Worm (Caenorhabditis elegans) whole organism, L4 larva: ENCODE measurements around the gene F12F6.1.
A peak's percentile ranks its signal among the peaks of the same experiment; 100 is the strongest.

ENCODE experiments used
- D1046.2 ChIP-seq: fragments of 200-800 bp; sonication (Bioruptor generic); IDR thresholded peaks from 2 replicates; pipeline ENCODE4 v1.3.6; 2022; ENCODE audit warnings: missing genetic modification characterization, missing compliant biosample characterization
- Y5F2A.4 ChIP-seq: fragments of 200-800 bp; sonication (Bioruptor generic); optimal IDR thresholded peaks from 2 replicates; lab custom pipeline; 2018; ENCODE audit warnings: mild to moderate bottlenecking, missing genetic modification characterization, missing compliant biosample characterization
- aha-1 ChIP-seq: fragments of 150-350 bp; peaks from one replicate; lab custom pipeline; 2014; ENCODE audit warnings: missing biosample characterization, missing genetic modification characterization
- aly-2 ChIP-seq: sonication (generic microtip); optimal IDR thresholded peaks from 2 replicates; lab custom pipeline; 2018; ENCODE audit warnings: missing biosample characterization, missing genetic modification characterization
- ama-1 ChIP-seq: fragments of 150-350 bp; optimal IDR thresholded peaks from 2 replicates; lab custom pipeline; 2014; ENCODE audit warnings: inconsistent platforms, mixed read lengths
- arid-1 ChIP-seq: fragments of 200-800 bp; sonication (Bioruptor generic); conservative IDR thresholded peaks from 2 replicates; pipeline ENCODE4 v1.3.6; 2022; ENCODE audit warnings: missing genetic modification reagents, missing genetic modification characterization, missing compliant biosample characterization
- ceh-32 ChIP-seq: sonication (generic microtip); optimal IDR thresholded peaks from 2 replicates; lab custom pipeline; 2016; ENCODE audit warnings: mild to moderate bottlenecking, missing genetic modification characterization, missing compliant biosample characterization; ENCODE audit not compliant: poor library complexity
- ceh-44 ChIP-seq: fragments of 200-800 bp; sonication (Bioruptor generic); IDR thresholded peaks from 2 replicates; pipeline ENCODE4 v1.3.6; 2022; ENCODE audit warnings: missing genetic modification reagents, missing genetic modification characterization, missing compliant biosample characterization
- ctbp-1 ChIP-seq: fragments of 200-800 bp; sonication (Bioruptor generic); IDR thresholded peaks from 2 replicates; pipeline ENCODE4 v1.3.6; 2022; ENCODE audit warnings: missing genetic modification reagents, missing genetic modification characterization, missing compliant biosample characterization
- daf-19 ChIP-seq: fragments of 200-800 bp; sonication (Bioruptor generic); conservative IDR thresholded peaks from 2 replicates; pipeline ENCODE4 v1.3.6; 2022; ENCODE audit warnings: missing genetic modification characterization, missing compliant biosample characterization
- dmd-8 ChIP-seq: fragments of 200-800 bp; sonication (Bioruptor generic); IDR thresholded peaks from 2 replicates; pipeline ENCODE4 v1.3.6; 2022; ENCODE audit warnings: missing genetic modification characterization, missing compliant biosample characterization
- dpl-1 ChIP-seq: fragments of 150-350 bp; optimal IDR thresholded peaks from 2 replicates; lab custom pipeline; 2014; ENCODE audit warnings: missing biosample characterization, missing genetic modification reagents, missing genetic modification characterization
- dve-1 ChIP-seq: sonication (generic microtip); optimal IDR thresholded peaks from 2 replicates; lab custom pipeline; 2017; ENCODE audit warnings: antibody characterized with exemption, mild to moderate bottlenecking, missing genetic modification characterization, missing compliant biosample characterization; ENCODE audit not compliant: insufficient read depth
- egl-43 ChIP-seq: fragments of 200-800 bp; sonication (Bioruptor generic); IDR thresholded peaks from 2 replicates; pipeline ENCODE4 v1.3.6; 2022; ENCODE audit warnings: missing genetic modification reagents, missing genetic modification characterization, missing compliant biosample characterization
- fkh-10 ChIP-seq: fragments of 150-350 bp; optimal IDR thresholded peaks from 2 replicates; lab custom pipeline; 2014; ENCODE audit warnings: missing biosample characterization, missing genetic modification reagents, missing genetic modification characterization
- hlh-30 ChIP-seq: sonication (generic microtip); optimal IDR thresholded peaks from 2 replicates; lab custom pipeline; 2017; ENCODE audit warnings: antibody characterized with exemption, mild to moderate bottlenecking, missing genetic modification characterization, missing compliant biosample characterization; ENCODE audit not compliant: insufficient read depth
- lin-13 ChIP-seq: fragments of 150-350 bp; optimal IDR thresholded peaks from 2 replicates; lab custom pipeline; 2014; ENCODE audit warnings: missing biosample characterization, missing genetic modification reagents, missing genetic modification characterization
- lin-38 ChIP-seq: fragments of 200-800 bp; sonication (Bioruptor generic); IDR thresholded peaks from 2 replicates; pipeline ENCODE4 v1.3.6; 2022; ENCODE audit warnings: missing genetic modification reagents, missing genetic modification characterization, missing compliant biosample characterization
- lin-39 ChIP-seq: fragments of 150-350 bp; optimal IDR thresholded peaks from 2 replicates; lab custom pipeline; 2014; ENCODE audit warnings: missing biosample characterization, missing genetic modification reagents, missing genetic modification characterization
- lir-3 ChIP-seq: sonication (generic microtip); optimal IDR thresholded peaks from 2 replicates; lab custom pipeline; 2016; ENCODE audit warnings: mild to moderate bottlenecking, missing genetic modification characterization, missing compliant biosample characterization
- madf-5 ChIP-seq, 2 experiments: fragments of 200-800 bp; sonication (Bioruptor generic); IDR thresholded peaks; 2 replicates each; pipeline ENCODE4 v1.3.6; 2022; ENCODE audit warnings: missing compliant biosample characterization in 2 of 2, missing genetic modification characterization in 2 of 2
- madf-9 ChIP-seq: fragments of 200-800 bp; sonication (Bioruptor generic); conservative IDR thresholded peaks from 2 replicates; pipeline ENCODE4 v1.3.6; 2022; ENCODE audit warnings: missing genetic modification reagents, missing genetic modification characterization, missing compliant biosample characterization
- mep-1 ChIP-seq: fragments of 150-350 bp; sonication (generic microtip); optimal IDR thresholded peaks from 3 replicates; lab custom pipeline; 2014; ENCODE audit warnings: missing biosample characterization, missing genetic modification characterization
- mes-2 ChIP-seq: sonication (generic microtip); optimal IDR thresholded peaks from 2 replicates; lab custom pipeline; 2016; ENCODE audit warnings: missing genotype, mild to moderate bottlenecking, missing genetic modification characterization, missing compliant biosample characterization; ENCODE audit not compliant: poor library complexity, severe bottlenecking
- nhr-10 ChIP-seq: fragments of 150-350 bp; optimal IDR thresholded peaks from 2 replicates; lab custom pipeline; 2014; ENCODE audit warnings: missing biosample characterization, missing genetic modification characterization
- nhr-42 ChIP-seq: fragments of 200-800 bp; sonication (Bioruptor generic); IDR thresholded peaks from 2 replicates; pipeline ENCODE4 v1.3.6; 2022; ENCODE audit warnings: missing genetic modification characterization, missing compliant biosample characterization
- nhr-6 ChIP-seq: fragments of 150-350 bp; optimal IDR thresholded peaks from 2 replicates; lab custom pipeline; 2014; ENCODE audit warnings: missing biosample characterization, missing genetic modification characterization
- pha-4 ChIP-seq, 2 experiments: fragments of 150-350 bp in 1 of 2; fragments of 200-800 bp in 1 of 2; sonication (Bioruptor generic) in 1 of 2; IDR thresholded peaks in 1 of 2; optimal IDR thresholded peaks in 1 of 2; 2 replicates each; pipeline versions ENCODE4 v1.3.6 to Lab custom; 2014 to 2022; ENCODE audit warnings: missing genetic modification characterization in 2 of 2, missing genetic modification reagents in 2 of 2, missing biosample characterization in 1 of 2, missing compliant biosample characterization in 1 of 2
- rbr-2 ChIP-seq: sonication (generic microtip); optimal IDR thresholded peaks from 2 replicates; lab custom pipeline; 2016; ENCODE audit warnings: missing genotype, missing genetic modification characterization, missing compliant biosample characterization
- sdz-12 ChIP-seq: fragments of 200-800 bp; sonication (Bioruptor generic); optimal IDR thresholded peaks from 2 replicates; lab custom pipeline; 2018; ENCODE audit warnings: mild to moderate bottlenecking, missing genetic modification characterization, missing compliant biosample characterization
- set-16 ChIP-seq: fragments of 200-800 bp; sonication (Bioruptor generic); IDR thresholded peaks from 2 replicates; pipeline ENCODE4 v1.3.6; 2022; ENCODE audit warnings: missing genetic modification reagents, missing genetic modification characterization, missing compliant biosample characterization
- snpc-1.2 ChIP-seq: fragments of 200-800 bp; sonication (Bioruptor generic); IDR thresholded peaks from 2 replicates; pipeline ENCODE4 v1.3.6; 2022; ENCODE audit warnings: missing genetic modification reagents, missing genetic modification characterization, missing compliant biosample characterization
- spr-1 ChIP-seq: sonication (generic microtip); optimal IDR thresholded peaks from 2 replicates; lab custom pipeline; 2016; ENCODE audit warnings: mild to moderate bottlenecking, missing genetic modification characterization, missing compliant biosample characterization
- spr-3 ChIP-seq: fragments of 200-800 bp; sonication (Bioruptor generic); optimal IDR thresholded peaks from 2 replicates; lab custom pipeline; 2018; ENCODE audit warnings: mild to moderate bottlenecking, missing genetic modification characterization, missing compliant biosample characterization
- unc-39 ChIP-seq: sonication (generic microtip); optimal IDR thresholded peaks from 2 replicates; lab custom pipeline; 2017; ENCODE audit warnings: missing biosample characterization, missing genetic modification characterization
- unc-62 ChIP-seq, 3 experiments: fragments of 150-350 bp in 1 of 3; sonication (generic microtip); optimal IDR thresholded peaks in 2 of 3; peaks in 1 of 3; 1 replicate in 1 of 3; 2 replicates in 2 of 3; lab custom pipeline; 2014 to 2017; ENCODE audit warnings: missing biosample characterization in 3 of 3, missing genetic modification characterization in 3 of 3, missing genetic modification reagents in 3 of 3, missing genotype in 1 of 3
- vab-7 ChIP-seq: fragments of 200-800 bp; sonication (Bioruptor generic); IDR thresholded peaks from 2 replicates; pipeline ENCODE4 v1.3.6; 2022; ENCODE audit warnings: missing genetic modification reagents, missing genetic modification characterization, missing compliant biosample characterization
- zag-1 ChIP-seq: fragments of 150-350 bp; optimal IDR thresholded peaks from 2 replicates; lab custom pipeline; 2014; ENCODE audit warnings: missing biosample characterization, missing genetic modification characterization
- zfp-2 ChIP-seq: sonication (generic microtip); optimal IDR thresholded peaks from 2 replicates; lab custom pipeline; 2016; ENCODE audit warnings: mild to moderate bottlenecking, missing genetic modification characterization, missing compliant biosample characterization
- zfp-3 ChIP-seq: fragments of 200-800 bp; sonication (Bioruptor generic); conservative IDR thresholded peaks from 2 replicates; pipeline ENCODE4 v1.3.6; 2022; ENCODE audit warnings: missing genetic modification reagents, missing genetic modification characterization, missing compliant biosample characterization

F12F6.1 gene

ce11 chrIV:11594191-11594673 is 10.5 kb downstream of the F12F6.1 start, which contains the start of gene mig-38 (continued):
- no peak for TF ChIP-seq nhr-42
- no peak for TF ChIP-seq unc-39 (tag; lab: Kevin White, UChicago)
- TF ChIP-seq mep-1 (tag; lab: Kevin White, UChicago): peak; percentile 50
- TF ChIP-seq rbr-2 (tag; lab: Kevin White, UChicago): peak; percentile 50
- TF ChIP-seq spr-3 (GFP tag; lab: Kevin White, UChicago): no peak
- peak; percentile 20 for TF ChIP-seq lin-13
- peak; percentile 5 for TF ChIP-seq dpl-1 (GFP tag; lab: Kevin White, UChicago)
- peak; percentile 1 for TF ChIP-seq lir-3
- TF ChIP-seq egl-43 (GFP tag; lab: Robert Waterston, UW): peak; percentile 74
- no peak for TF ChIP-seq madf-9 (GFP tag; lab: Robert Waterston, UW)
- TF ChIP-seq aly-2 (tag; lab: Kevin White, UChicago): no peak
- peak; percentile 65 for TF ChIP-seq sdz-12
- no peak for TF ChIP-seq nhr-6 (tag; lab: Kevin White, UChicago)
- no peak for TF ChIP-seq nhr-10
- TF ChIP-seq zag-1: no peak

ce11 chrIV:11597079-11597478 is 13.3 kb downstream of the F12F6.1 start:
- TF ChIP-seq ceh-32 (tag; lab: Kevin White, UChicago) (no peak), D1046.2 (GFP tag; lab: Robert Waterston, UW) (no peak), nhr-42 (no peak), vab-7 (GFP tag; lab: Robert Waterston, UW) (no peak), aha-1 (peak; percentile 92)

- peak in 1 of 2 experiments; percentile 98 for TF ChIP-seq unc-62 (GFP tag; optimal IDR thresholded peaks at IDR 0.05 in 1 of 2; lab: Kevin White, UChicago)
- TF ChIP-seq unc-62 (tag; optimal IDR thresholded peaks at IDR 0.05; lab: Kevin White, UChicago): no peak
- TF ChIP-seq zfp-3 (GFP tag; lab: Robert Waterston, UW): no peak
Measured at ce11 chrIV:11599717-11600116, 16.0 kb downstream of the F12F6.1 start.

- peak; percentile 57; the same call in 1 of the 2 replicates for TF ChIP-seq pha-4 (GFP tag; IDR thresholded peaks at IDR 0.05; lab: Robert Waterston, UW)
- no peak for TF ChIP-seq pha-4 (tag; optimal IDR thresholded peaks at IDR 0.05; lab: Kevin White, UChicago)
- TF ChIP-seq ama-1: peak; percentile 14
- peak; percentile 67 for TF ChIP-seq lin-38 (GFP tag; lab: Robert Waterston, UW)
- TF ChIP-seq unc-62 (GFP tag; optimal IDR thresholded peaks at IDR 0.05 in 1 of 2; lab: Kevin White, UChicago): no peak
- TF ChIP-seq unc-62 (tag; optimal IDR thresholded peaks at IDR 0.05; lab: Kevin White, UChicago): no peak
- TF ChIP-seq Y5F2A.4 (GFP tag; lab: Kevin White, UChicago): peak; percentile 6
- TF ChIP-seq fkh-10 (GFP tag; lab: Kevin White, UChicago): peak; percentile 27
- TF ChIP-seq hlh-30 (tag; lab: Kevin White, UChicago): peak; percentile 48
- TF ChIP-seq sdz-12: peak; percentile 42
- peak; percentile 54 for TF ChIP-seq spr-1 (tag; lab: Kevin White, UChicago)
- peak; percentile 89 for TF ChIP-seq aha-1
- TF ChIP-seq lin-13: peak; percentile 67
- 0 out of 2 replicates have a peak, but pooled peaks have one; percentile 30 for TF ChIP-seq ctbp-1
- TF ChIP-seq arid-1: peak; percentile 48
- peak; percentile 52; the same call in 1 of the 2 replicates for TF ChIP-seq ceh-44 (GFP tag; lab: Robert Waterston, UW)
- no peak for TF ChIP-seq zfp-2 (tag; lab: Kevin White, UChicago)
- TF ChIP-seq daf-19 (GFP tag; lab: Robert Waterston, UW): no peak
- TF ChIP-seq rbr-2 (tag; lab: Kevin White, UChicago): peak; percentile 70
- TF ChIP-seq snpc-1.2 (GFP tag; lab: Robert Waterston, UW): peak; percentile 44; the same call in 1 of the 2 replicates
- TF ChIP-seq madf-5 (GFP tag; IDR thresholded peaks at IDR 0.05; lab: Robert Waterston, UW): no peak
- no peak for TF ChIP-seq vab-7 (GFP tag; lab: Robert Waterston, UW)
- no peak for TF ChIP-seq madf-9 (GFP tag; lab: Robert Waterston, UW)
- TF ChIP-seq set-16 (GFP tag; lab: Robert Waterston, UW): peak; percentile 9; the same call in 1 of the 2 replicates
- peak; percentile 80 for TF ChIP-seq dve-1 (tag; lab: Kevin White, UChicago)
- 0 out of 2 replicates have a peak, but pooled peaks have one; percentile 22 for TF ChIP-seq egl-43 (GFP tag; lab: Robert Waterston, UW)
- no peak for TF ChIP-seq lin-39 (tag; lab: Kevin White, UChicago)
- TF ChIP-seq dmd-8 (GFP tag; lab: Robert Waterston, UW): no peak
- no peak for TF ChIP-seq unc-39 (tag; lab: Kevin White, UChicago)
- TF ChIP-seq mep-1 (tag; lab: Kevin White, UChicago): peak; percentile 70
- peak; percentile 86 for TF ChIP-seq mes-2 (tag; lab: Kevin White, UChicago)
- peak; percentile 63 for TF ChIP-seq dpl-1 (GFP tag; lab: Kevin White, UChicago)
Measured at ce11 chrIV:11601721-11602405, 18.1 kb downstream of the F12F6.1 start.
